Worm (Caenorhabditis elegans) whole organism, early embryonic: ENCODE measurements around the gene taf-7.2.

Experiments
- hmg-4 ChIP-seq: fragments of 200-800 bp; sonication (Bioruptor generic); optimal IDR thresholded peaks from 2 replicates; lab custom pipeline; 2018; ENCODE audit warnings: mild to moderate bottlenecking, missing genetic modification characterization, missing compliant biosample characterization
- pes-1 ChIP-seq: fragments of 200-800 bp; sonication (Bioruptor generic); IDR thresholded peaks from 2 replicates; pipeline ENCODE4 v1.3.6; 2022; ENCODE audit warnings: missing genetic modification reagents, missing genetic modification characterization, missing compliant biosample characterization

ce11 chrIII:12673382-12673970, at the start of gene taf-7.2, which contains the start of gene elpc-2:
- TF ChIP-seq pes-1 (GFP tag; lab: Robert Waterston, UW), result peak; percentile 30; the same call in 1 of the 2 replicates
- TF ChIP-seq hmg-4 (GFP tag; lab: Kevin White, UChicago), result no peak
